Fruit fly (Drosophila melanogaster): Measurements from ENCODE around the gene RhoGEF3.

Gene RhoGEF3

dm6 chr3L:339072-339471, 61.8 kb downstream of the RhoGEF3 start (continued):
- no peak for TF ChIP-seq CG42726 (GFP tag; IDR thresholded peaks at IDR 0.05; ENCODE audit: partially characterized antibody)
- TF ChIP-seq CG3065 (GFP tag; optimal IDR thresholded peaks at IDR 0.05), result no peak
- TF ChIP-seq da (GFP tag; optimal IDR thresholded peaks at IDR 0.05), result no peak
- no peak for TF ChIP-seq twi (tag; optimal IDR thresholded peaks at IDR 0.05)
- no peak for TF ChIP-seq CoRest (tag; optimal IDR thresholded peaks at IDR 0.05)
- no peak for TF ChIP-seq TFAM (GFP tag; optimal IDR thresholded peaks at IDR 0.05)
- peak; percentile 82 for TF ChIP-seq CG10366 (GFP tag; IDR thresholded peaks at IDR 0.05)
- peak; percentile 65 for TF ChIP-seq zf30C (GFP tag; optimal IDR thresholded peaks at IDR 0.05)
- no peak for TF ChIP-seq Asciz (GFP tag; optimal IDR thresholded peaks at IDR 0.05)
- TF ChIP-seq CG10543 (GFP tag; optimal IDR thresholded peaks at IDR 0.05), result peak; percentile 24
- TF ChIP-seq CG1647 (GFP tag; optimal IDR thresholded peaks at IDR 0.05), result no peak
- no peak for TF ChIP-seq klu (GFP tag; IDR thresholded peaks at IDR 0.05)
- no peak for TF ChIP-seq tio (GFP tag; optimal IDR thresholded peaks at IDR 0.05)
- no peak for TF ChIP-seq CG10979 (tag; optimal IDR thresholded peaks at IDR 0.05)
- TF ChIP-seq Bteb2 (GFP tag; optimal IDR thresholded peaks at IDR 0.05), result no peak
- TF ChIP-seq stc (GFP tag; IDR thresholded peaks at IDR 0.05), result no peak
- TF ChIP-seq CG8290 (GFP tag; optimal IDR thresholded peaks at IDR 0.05), result no peak
- peak in 1 of 2 experiments; percentile 66 for TF ChIP-seq CG8290 (tag; optimal IDR thresholded peaks at IDR 0.05)
- no peak for TF ChIP-seq HLH3B (GFP tag; IDR thresholded peaks at IDR 0.05)
- peak; percentile 13 for TF ChIP-seq grau (tag; optimal IDR thresholded peaks at IDR 0.05)
- TF ChIP-seq CG14441 (GFP tag; IDR thresholded peaks at IDR 0.05), result 0 out of 2 replicates have a peak, but pooled peaks have one; percentile 10
- no peak for TF ChIP-seq Spps (tag; optimal IDR thresholded peaks at IDR 0.05)
- TF ChIP-seq Eip74EF (GFP tag; optimal IDR thresholded peaks at IDR 0.05), result no peak
- no peak for TF ChIP-seq CG9215 (GFP tag; IDR thresholded peaks at IDR 0.05)
- peak; percentile 6 for TF ChIP-seq Meics (GFP tag; optimal IDR thresholded peaks at IDR 0.05)
- no peak for TF ChIP-seq CG7928 (GFP tag; optimal IDR thresholded peaks at IDR 0.05)
- TF ChIP-seq caup (GFP tag; optimal IDR thresholded peaks at IDR 0.05; ENCODE audit: severe bottlenecking), result peak; percentile 8
- TF ChIP-seq CG10462 (GFP tag; optimal IDR thresholded peaks at IDR 0.05), result no peak
- TF ChIP-seq CG12391 (tag; optimal IDR thresholded peaks at IDR 0.05), result no peak
- TF ChIP-seq slbo (GFP tag; IDR thresholded peaks at IDR 0.05), result peak; percentile 41; the same call in 1 of the 2 replicates
- TF ChIP-seq Dip2 (GFP tag; IDR thresholded peaks at IDR 0.05), result no peak
- TF ChIP-seq Dp (GFP tag; optimal IDR thresholded peaks at IDR 0.05), result no peak
- TF ChIP-seq CG17359 (tag; optimal IDR thresholded peaks at IDR 0.05), result peak; percentile 21
- peak; percentile 3 for TF ChIP-seq CG12659 (GFP tag; optimal IDR thresholded peaks at IDR 0.05)
- TF ChIP-seq Gsc (GFP tag; IDR thresholded peaks at IDR 0.05), result no peak
- TF ChIP-seq tgo (GFP tag; IDR thresholded peaks at IDR 0.05), result no peak
- no peak for TF ChIP-seq CG12744 (GFP tag; optimal IDR thresholded peaks at IDR 0.05)
- no peak for TF ChIP-seq YL-1 (GFP tag; optimal IDR thresholded peaks at IDR 0.05)
- TF ChIP-seq CG14965 (GFP tag; optimal IDR thresholded peaks at IDR 0.05; ENCODE audit: borderline replicate concordance), result no peak
- TF ChIP-seq aop (GFP tag; IDR thresholded peaks at IDR 0.05), result no peak
- TF ChIP-seq so (GFP tag; IDR thresholded peaks at IDR 0.05), result no peak
- TF ChIP-seq Bdp1 (GFP tag; optimal IDR thresholded peaks at IDR 0.05), result no peak
- no peak for TF ChIP-seq nau (GFP tag; optimal IDR thresholded peaks at IDR 0.05)
- TF ChIP-seq zen (tag; optimal IDR thresholded peaks at IDR 0.05), result no peak
- TF ChIP-seq CG7271 (tag; optimal IDR thresholded peaks at IDR 0.05), result no peak
- no peak for TF ChIP-seq CG9437 (GFP tag; optimal IDR thresholded peaks at IDR 0.05)
- no peak for TF ChIP-seq wor (GFP tag; IDR thresholded peaks at IDR 0.05)
- no peak for TF ChIP-seq CG1024 (GFP tag; IDR thresholded peaks at IDR 0.05)
- TF ChIP-seq CG4404 (GFP tag; IDR thresholded peaks at IDR 0.05), result no peak
- no peak for TF ChIP-seq MESR4 (GFP tag; optimal IDR thresholded peaks at IDR 0.05)
- TF ChIP-seq ato (GFP tag; IDR thresholded peaks at IDR 0.05; ENCODE audit: partially characterized antibody), result no peak
- TF ChIP-seq Ssrp (tag; optimal IDR thresholded peaks at IDR 0.05), result no peak

All from whole organism, embryonic.